Worm (Caenorhabditis elegans): Measurements from ENCODE around the gene slc-17.7.

ce11 chrV:9218655-9219389 is 47.5 kb downstream of the slc-17.7 start:
- TF ChIP-seq elt-2 (tag; optimal IDR thresholded peaks at IDR 0.05) (peak; percentile 57), ceh-19 (GFP tag; optimal IDR thresholded peaks at IDR 0.05) (no peak), ama-1 (optimal IDR thresholded peaks at IDR 0.05) (no peak), gmeb-2 (tag; optimal IDR thresholded peaks at IDR 0.05) (no peak), sdc-2 (tag; optimal IDR thresholded peaks at IDR 0.05) (no peak), pat-9 (tag; optimal IDR thresholded peaks at IDR 0.05) (no peak), lin-11 (tag; optimal IDR thresholded peaks at IDR 0.05) (no peak), nhr-11 (tag; optimal IDR thresholded peaks at IDR 0.05) (no peak), pros-1 (tag; optimal IDR thresholded peaks at IDR 0.05) (no peak)

Measured in whole organism, late embryonic.